Fruit fly (Drosophila melanogaster) whole organism, prepupa: ENCODE measurements around the gene SPARC.

Experiments
- Blimp-1 ChIP-seq: fragments of 200-800 bp; sonication (Bioruptor generic); optimal IDR thresholded peaks from 3 replicates; lab custom pipeline; 2017; ENCODE audit warnings: missing biosample characterization, missing genetic modification characterization, mild to moderate bottlenecking, moderate library complexity, missing genetic modification reagents
- CG10631 ChIP-seq: fragments of 200-800 bp; sonication (Bioruptor generic); optimal IDR thresholded peaks from 2 replicates; lab custom pipeline; 2016; ENCODE audit warnings: missing biosample characterization, missing genetic modification characterization
- CG11294 ChIP-seq: fragments of 200-800 bp; sonication (Bioruptor generic); IDR thresholded peaks from 2 replicates; pipeline ENCODE4 v1.3.6; 2022; ENCODE audit warnings: missing biosample characterization, missing genetic modification characterization
- CG11762 ChIP-seq: fragments of 200-800 bp; sonication (Bioruptor generic); optimal IDR thresholded peaks from 3 replicates; lab custom pipeline; 2016; ENCODE audit warnings: missing biosample characterization, missing genetic modification characterization; ENCODE audit not compliant: insufficient read depth
- CG16779 ChIP-seq: fragments of 200-800 bp; sonication (Bioruptor generic); optimal IDR thresholded peaks from 3 replicates; lab custom pipeline; 2017; ENCODE audit warnings: missing biosample characterization, mild to moderate bottlenecking, missing genetic modification characterization
- CG3032 ChIP-seq: fragments of 200-800 bp; optimal IDR thresholded peaks from 2 replicates; lab custom pipeline; 2019; ENCODE audit warnings: missing biosample characterization, mild to moderate bottlenecking, missing genetic modification characterization, moderate library complexity
- CG31627 ChIP-seq: fragments of 200-800 bp; sonication (Bioruptor generic); optimal IDR thresholded peaks from 3 replicates; lab custom pipeline; 2016; ENCODE audit warnings: missing biosample characterization, missing genetic modification characterization
- CG6163 ChIP-seq: fragments of 200-800 bp; sonication (Bioruptor generic); IDR thresholded peaks from 3 replicates; pipeline ENCODE4 v1.3.6; 2022; ENCODE audit warnings: missing biosample characterization, missing genetic modification characterization
- CG6276 ChIP-seq: fragments of 200-800 bp; sonication (Bioruptor generic); optimal IDR thresholded peaks from 2 replicates; lab custom pipeline; 2017; ENCODE audit warnings: missing biosample characterization, mild to moderate bottlenecking, missing genetic modification characterization
- CG6792 ChIP-seq: fragments of 200-800 bp; sonication (Bioruptor generic); optimal IDR thresholded peaks from 3 replicates; lab custom pipeline; 2016; ENCODE audit warnings: missing biosample characterization, missing genetic modification characterization
- CG7368 ChIP-seq: fragments of 200-800 bp; sonication (Bioruptor generic); optimal IDR thresholded peaks from 3 replicates; lab custom pipeline; 2016; ENCODE audit warnings: missing biosample characterization, missing genetic modification characterization
- CG8632 ChIP-seq: fragments of 200-800 bp; sonication (Bioruptor generic); optimal IDR thresholded peaks from 3 replicates; lab custom pipeline; 2016; ENCODE audit warnings: missing biosample characterization, missing genetic modification characterization
- CG9139 ChIP-seq: fragments of 200-800 bp; sonication (Bioruptor generic); optimal IDR thresholded peaks from 3 replicates; lab custom pipeline; 2017; ENCODE audit warnings: missing biosample characterization, mild to moderate bottlenecking, missing genetic modification characterization
- Eip75B ChIP-seq: fragments of 200-800 bp; sonication (Bioruptor generic); optimal IDR thresholded peaks from 3 replicates; lab custom pipeline; 2016; ENCODE audit warnings: missing biosample characterization, missing genetic modification characterization
- Eip78C ChIP-seq: fragments of 200-800 bp; sonication (Bioruptor generic); peaks from one replicate; lab custom pipeline; 2016; ENCODE audit warnings: missing biosample characterization, missing genetic modification characterization
- Eip93F ChIP-seq: fragments of 200-800 bp; sonication (Bioruptor generic); optimal IDR thresholded peaks from 2 replicates; lab custom pipeline; 2016; ENCODE audit warnings: missing biosample characterization, mild to moderate bottlenecking, missing genetic modification characterization
- Ets21C ChIP-seq: fragments of 200-800 bp; sonication (Bioruptor generic); optimal IDR thresholded peaks from 3 replicates; lab custom pipeline; 2016; ENCODE audit warnings: missing biosample characterization, missing genetic modification characterization
- Ets96B ChIP-seq: fragments of 200-800 bp; optimal IDR thresholded peaks from 2 replicates; lab custom pipeline; 2019; ENCODE audit warnings: missing biosample characterization, mild to moderate bottlenecking, missing genetic modification characterization, moderate library complexity
- Gug ChIP-seq: fragments of 200-800 bp; sonication (Bioruptor generic); IDR thresholded peaks from 2 replicates; pipeline ENCODE4 v1.3.6; 2022; ENCODE audit warnings: missing biosample characterization, missing genetic modification characterization
- Hr38 ChIP-seq: sonication (Bioruptor generic); optimal IDR thresholded peaks from 2 replicates; lab custom pipeline; 2016; ENCODE audit warnings: missing biosample characterization, missing genetic modification characterization
- Hr39 ChIP-seq: fragments of 200-800 bp; sonication (Bioruptor generic); optimal IDR thresholded peaks from 2 replicates; lab custom pipeline; 2016; ENCODE audit warnings: missing biosample characterization, missing genetic modification characterization
- Hr4 ChIP-seq: fragments of 200-800 bp; sonication (Bioruptor generic); optimal IDR thresholded peaks from 3 replicates; lab custom pipeline; 2016; ENCODE audit warnings: missing biosample characterization, missing genetic modification characterization
- Lpt ChIP-seq: fragments of 200-800 bp; sonication (Bioruptor generic); optimal IDR thresholded peaks from 3 replicates; lab custom pipeline; 2016; ENCODE audit warnings: missing biosample characterization, missing genetic modification characterization
- OdsH ChIP-seq: fragments of 200-800 bp; sonication (Bioruptor generic); optimal IDR thresholded peaks from 3 replicates; lab custom pipeline; 2016; ENCODE audit warnings: missing biosample characterization, missing genetic modification characterization
- Smox ChIP-seq: fragments of 200-800 bp; sonication (Bioruptor generic); optimal IDR thresholded peaks from 3 replicates; lab custom pipeline; 2016; ENCODE audit warnings: missing biosample characterization, missing genetic modification characterization
- Sox102F ChIP-seq: fragments of 200-800 bp; sonication (Bioruptor generic); optimal IDR thresholded peaks from 2 replicates; lab custom pipeline; 2016; ENCODE audit warnings: missing biosample characterization, mild to moderate bottlenecking, missing genetic modification characterization
- Sox14 ChIP-seq: fragments of 200-800 bp; sonication (Bioruptor generic); optimal IDR thresholded peaks from 3 replicates; lab custom pipeline; 2016; ENCODE audit warnings: missing biosample characterization, missing genetic modification characterization
- Sox15 ChIP-seq: fragments of 200-800 bp; sonication (Bioruptor generic); optimal IDR thresholded peaks from 3 replicates; lab custom pipeline; 2016; ENCODE audit warnings: missing biosample characterization, missing genetic modification characterization
- achi ChIP-seq: fragments of 200-800 bp; sonication (Bioruptor generic); optimal IDR thresholded peaks from 3 replicates; lab custom pipeline; 2016; ENCODE audit warnings: missing biosample characterization, missing genetic modification characterization
- acj6 ChIP-seq: fragments of 200-800 bp; sonication (Bioruptor generic); optimal IDR thresholded peaks from 3 replicates; lab custom pipeline; 2016; ENCODE audit warnings: missing biosample characterization, missing genetic modification characterization
- cyc ChIP-seq: fragments of 200-800 bp; sonication (Bioruptor generic); optimal IDR thresholded peaks from 3 replicates; lab custom pipeline; 2016; ENCODE audit warnings: missing biosample characterization, missing genetic modification characterization
- eg ChIP-seq: fragments of 200-800 bp; sonication (Bioruptor generic); IDR thresholded peaks from 3 replicates; pipeline ENCODE4 v1.3.6; 2022; ENCODE audit warnings: missing biosample characterization, missing genetic modification characterization
- esn ChIP-seq: fragments of 200-800 bp; sonication (Bioruptor generic); optimal IDR thresholded peaks from 2 replicates; lab custom pipeline; 2016; ENCODE audit warnings: missing biosample characterization, mild to moderate bottlenecking, missing genetic modification characterization, moderate library complexity
- fd59A ChIP-seq: fragments of 200-800 bp; sonication (Bioruptor generic); optimal IDR thresholded peaks from 2 replicates; lab custom pipeline; 2017; ENCODE audit warnings: missing biosample characterization, mild to moderate bottlenecking, missing genetic modification characterization, missing genetic modification reagents
- fkh ChIP-seq: fragments of 200-800 bp; sonication (Bioruptor generic); optimal IDR thresholded peaks from 3 replicates; lab custom pipeline; 2017; ENCODE audit warnings: missing biosample characterization, mild to moderate bottlenecking, missing genetic modification characterization, moderate library complexity
- lz ChIP-seq: fragments of 200-800 bp; sonication (Bioruptor generic); optimal IDR thresholded peaks from 3 replicates; lab custom pipeline; 2016; ENCODE audit warnings: missing biosample characterization, missing genetic modification characterization
- net ChIP-seq: fragments of 200-800 bp; sonication (Bioruptor generic); optimal IDR thresholded peaks from 3 replicates; lab custom pipeline; 2016; ENCODE audit warnings: missing biosample characterization, missing genetic modification characterization
- pdm3 ChIP-seq: fragments of 200-800 bp; sonication (Bioruptor generic); optimal IDR thresholded peaks from 3 replicates; lab custom pipeline; 2016; ENCODE audit warnings: missing biosample characterization, missing genetic modification characterization
- salr ChIP-seq, 2 experiments: fragments of 200-800 bp; sonication (Bioruptor generic); optimal IDR thresholded peaks; 3 replicates each; lab custom pipeline; 2016 to 2018; ENCODE audit warnings: missing biosample characterization in 2 of 2, missing genetic modification characterization in 2 of 2, mild to moderate bottlenecking in 1 of 2
- spab ChIP-seq: fragments of 200-800 bp; sonication (Bioruptor generic); optimal IDR thresholded peaks from 2 replicates; lab custom pipeline; 2017; ENCODE audit warnings: missing biosample characterization, mild to moderate bottlenecking, missing genetic modification characterization, missing genetic modification reagents
- ss ChIP-seq, 2 experiments: fragments of 200-800 bp; sonication (Bioruptor generic); optimal IDR thresholded peaks; 2 replicates in 1 of 2; 3 replicates in 1 of 2; lab custom pipeline; 2017 to 2018; ENCODE audit warnings: mild to moderate bottlenecking in 2 of 2, missing biosample characterization in 2 of 2, missing genetic modification characterization in 2 of 2, moderate library complexity in 1 of 2

SPARC gene

DNA sequence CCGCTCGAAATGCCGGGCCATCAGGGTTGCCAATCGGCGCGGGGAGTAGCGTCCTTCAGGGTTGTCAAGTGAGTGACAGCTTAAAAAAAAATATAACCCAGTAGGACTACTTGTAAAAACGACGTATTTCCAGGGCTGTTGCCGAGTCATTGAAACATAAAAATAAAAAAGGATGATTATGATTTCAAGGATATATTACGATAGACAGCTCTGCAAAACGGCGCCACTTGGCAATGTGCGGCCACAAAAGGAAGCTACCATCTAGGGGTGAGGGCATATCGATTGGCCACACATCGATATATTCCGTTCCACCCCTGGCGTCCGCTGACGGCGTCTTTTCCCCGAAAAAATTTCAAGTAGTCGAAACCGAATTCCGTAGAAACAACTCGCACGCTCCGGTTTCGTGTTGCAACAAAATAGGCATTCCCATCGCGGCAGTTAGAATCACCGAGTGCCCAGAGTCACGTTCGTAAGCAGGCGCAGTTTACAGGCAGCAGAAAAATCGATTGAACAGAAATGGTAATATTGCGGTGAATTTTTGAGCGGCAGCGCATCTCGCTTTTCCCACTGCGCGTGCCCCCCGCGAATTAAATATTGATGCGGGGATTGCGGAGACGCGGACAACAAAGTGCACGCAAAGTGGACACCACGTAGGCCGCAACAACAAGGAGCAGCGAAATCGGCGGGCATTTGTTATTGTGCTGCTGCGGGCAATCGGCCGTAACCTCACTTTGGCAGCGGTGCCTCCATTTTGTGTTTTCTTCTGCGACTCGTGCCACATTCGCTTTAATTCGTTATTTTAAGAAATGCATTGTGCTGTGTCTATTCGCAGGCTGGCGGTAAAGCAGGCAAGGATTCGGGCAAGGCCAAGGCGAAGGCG is 5.0 kb downstream of the SPARC start, which contains the start of the genes ball and His2Av (continued):
- peak; percentile 33 for TF ChIP-seq Lpt
- peak; percentile 85 for TF ChIP-seq lz
- no peak for TF ChIP-seq ss (GFP tag; optimal IDR thresholded peaks at IDR 0.05; lab: Kevin White, UChicago)
- TF ChIP-seq fd59A (GFP tag; lab: Kevin White, UChicago): no peak
- TF ChIP-seq achi (GFP tag; lab: Kevin White, UChicago): peak; percentile 80
- TF ChIP-seq Ets21C: peak; percentile 81
- TF ChIP-seq Blimp-1 (GFP tag; lab: Kevin White, UChicago): no peak
- TF ChIP-seq CG6792 (GFP tag; lab: Kevin White, UChicago): peak; percentile 76
- TF ChIP-seq CG6163 (GFP tag; lab: Robert Waterston, UW): peak; percentile 81
- TF ChIP-seq acj6 (GFP tag; lab: Kevin White, UChicago): peak; percentile 80
- TF ChIP-seq Eip75B (GFP tag; lab: Kevin White, UChicago): peak; percentile 83
- peak; percentile 83 for TF ChIP-seq cyc (GFP tag; lab: Kevin White, UChicago)
- TF ChIP-seq net (GFP tag; lab: Kevin White, UChicago): peak; percentile 83
- peak; percentile 71 for TF ChIP-seq CG3032 (tag; lab: Kevin White, UChicago)
- peak; percentile 76 for TF ChIP-seq Gug (GFP tag; lab: Robert Waterston, UW)
- TF ChIP-seq eg (GFP tag; lab: Robert Waterston, UW): peak; percentile 80

DNA sequence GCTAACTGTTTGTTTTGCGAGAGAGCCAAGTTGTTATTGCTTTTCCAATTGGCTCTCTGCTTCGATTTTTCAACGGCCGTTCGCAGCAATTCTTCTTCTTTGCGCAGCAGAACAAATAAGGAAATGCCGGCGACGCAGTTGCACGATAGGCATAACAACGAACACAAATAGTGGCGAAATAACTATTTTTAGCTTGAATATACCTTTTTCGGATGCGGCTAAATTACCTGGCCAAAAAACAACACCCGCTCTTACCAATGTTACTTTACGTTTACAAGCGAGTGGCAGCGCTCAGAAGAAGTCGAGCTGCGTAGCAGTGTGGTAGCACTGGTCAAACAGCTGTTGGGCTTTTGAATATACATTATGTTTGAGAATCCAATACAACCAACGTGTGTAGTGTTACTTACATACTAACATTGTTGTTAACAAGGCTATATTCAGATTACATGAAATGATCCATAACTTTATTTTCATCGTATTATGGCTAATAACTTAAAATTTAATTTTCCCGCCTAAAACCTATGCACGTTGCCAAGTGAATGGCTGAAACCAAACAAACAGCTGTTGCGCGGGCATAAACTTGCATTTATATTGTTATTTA is 8.8 kb downstream of the SPARC start, which contains the start of the genes Lerp and IntS12:
Lerp (minus strand) TSS at position 283 of the 601 bp plus-strand sequence.
IntS12 (plus strand) TSS at position 529 of the 601 bp plus-strand sequence.
- no peak for TF ChIP-seq Hr4 (GFP tag; lab: Kevin White, UChicago)
- TF ChIP-seq Sox14 (GFP tag; lab: Kevin White, UChicago): peak; percentile 30
- TF ChIP-seq fkh (GFP tag; lab: Kevin White, UChicago): peak; percentile 72
- TF ChIP-seq net (GFP tag; lab: Kevin White, UChicago): no peak
- peak; percentile 65 for TF ChIP-seq Eip78C (GFP tag; lab: Kevin White, UChicago)

DNA sequence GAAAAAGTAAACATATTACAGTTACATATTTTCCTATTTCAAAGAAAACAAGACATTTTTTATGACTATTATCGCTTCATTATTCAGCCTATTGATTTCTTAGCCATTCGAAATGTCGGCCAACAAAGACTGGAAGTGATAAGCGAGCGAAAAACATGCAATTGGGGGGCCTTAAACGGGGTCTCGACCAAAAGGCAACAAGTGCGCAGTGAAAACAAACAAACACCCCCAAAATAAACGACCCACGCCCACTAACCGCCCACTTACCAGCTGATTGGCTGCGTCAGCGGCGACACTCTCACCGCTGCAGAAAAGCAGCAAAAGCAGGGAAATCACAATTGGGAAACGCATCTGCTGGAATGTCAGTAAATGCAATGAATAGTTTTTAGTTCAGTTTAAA is 9.6 kb downstream of the SPARC start:
- TF ChIP-seq CG6792 (GFP tag; lab: Kevin White, UChicago) (no peak), CG11762 (GFP tag; lab: Kevin White, UChicago) (no peak), Lpt (no peak), CG6163 (GFP tag; lab: Robert Waterston, UW) (no peak), CG31627 (GFP tag; lab: Kevin White, UChicago) (no peak)

DNA sequence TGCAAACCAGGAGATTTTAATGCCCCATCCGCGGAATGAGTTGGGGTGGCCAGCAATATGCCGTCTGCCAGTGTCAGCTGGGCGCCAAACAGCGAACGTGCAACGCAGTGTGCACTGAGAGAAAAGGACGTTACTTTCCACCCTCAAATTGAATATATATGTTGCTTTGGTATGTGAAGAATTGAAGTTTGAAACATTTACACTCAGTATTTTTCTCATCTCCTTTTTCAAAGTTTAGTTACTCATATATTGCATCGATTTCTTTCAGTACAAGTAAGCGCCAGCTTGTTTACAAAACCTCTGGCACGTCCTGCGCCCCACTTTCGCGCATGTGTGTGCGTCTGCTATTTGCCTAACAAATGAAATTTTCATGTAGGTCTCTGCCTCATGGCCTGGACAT is 12.6 kb downstream of the SPARC start:
- TF ChIP-seq CG9139 (GFP tag; lab: Kevin White, UChicago) (no peak), CG3032 (tag; lab: Kevin White, UChicago) (peak; percentile 68), ss (GFP tag; optimal IDR thresholded peaks at IDR 0.05; lab: Kevin White, UChicago) (peak in 1 of 2 experiments; percentile 53), CG11294 (GFP tag; lab: Robert Waterston, UW) (peak; percentile 34; the same call in 1 of the 2 replicates), salr (GFP tag; optimal IDR thresholded peaks at IDR 0.05; lab: Kevin White, UChicago) (peak in 1 of 2 experiments; percentile 20), esn (peak; percentile 51), Eip75B (GFP tag; lab: Kevin White, UChicago) (peak; percentile 77), CG10631 (peak; percentile 46), Ets96B (peak; percentile 41), CG6276 (GFP tag; lab: Kevin White, UChicago) (no peak), spab (GFP tag; lab: Kevin White, UChicago) (peak; percentile 16), Eip93F (GFP tag; lab: Kevin White, UChicago) (no peak), Ets21C (peak; percentile 29), Sox15 (no peak), Hr39 (GFP tag; lab: Kevin White, UChicago) (peak; percentile 50), Sox102F (GFP tag; lab: Kevin White, UChicago) (peak; percentile 23), pdm3 (GFP tag; lab: Kevin White, UChicago) (peak; percentile 28), Smox (peak; percentile 37), achi (GFP tag; lab: Kevin White, UChicago) (peak; percentile 43), lz (peak; percentile 50), Hr38 (GFP tag; lab: Kevin White, UChicago) (no peak), CG8632 (GFP tag; lab: Kevin White, UChicago) (no peak), CG16779 (tag; lab: Kevin White, UChicago) (peak; percentile 62), Sox14 (GFP tag; lab: Kevin White, UChicago) (peak; percentile 38), fd59A (GFP tag; lab: Kevin White, UChicago) (peak; percentile 21), OdsH (GFP tag; lab: Kevin White, UChicago) (peak; percentile 48), CG7368 (GFP tag; lab: Kevin White, UChicago) (peak; percentile 20)
